Worm (Caenorhabditis elegans) whole organism, L2 larva: ENCODE results near the gene srg-29.

Source experiments
- F13H6.1 ChIP-seq: sonication (generic microtip); optimal IDR thresholded peaks from 2 replicates; lab custom pipeline; 2016; ENCODE audit warnings: missing genetic modification characterization, missing compliant biosample characterization
- R02D3.7 ChIP-seq: fragments of 150-350 bp; optimal IDR thresholded peaks from 2 replicates; lab custom pipeline; 2014; ENCODE audit warnings: missing biosample characterization, missing genetic modification characterization
- Y55F3AM.14 ChIP-seq: fragments of 200-800 bp; sonication (Bioruptor generic); optimal IDR thresholded peaks from 2 replicates; lab custom pipeline; 2018; ENCODE audit warnings: mild to moderate bottlenecking, missing genetic modification characterization, missing compliant biosample characterization
- ZK546.5 ChIP-seq: sonication (generic microtip); optimal IDR thresholded peaks from 2 replicates; lab custom pipeline; 2017; ENCODE audit warnings: missing biosample characterization, missing genetic modification characterization
- alr-1 ChIP-seq: fragments of 150-350 bp; optimal IDR thresholded peaks from 2 replicates; lab custom pipeline; 2014; ENCODE audit warnings: missing biosample characterization, missing genetic modification characterization
- aly-2 ChIP-seq: fragments of 150-350 bp; optimal IDR thresholded peaks from 2 replicates; lab custom pipeline; 2014; ENCODE audit warnings: missing biosample characterization, missing genetic modification characterization
- ceh-16 ChIP-seq: fragments of 150-350 bp; optimal IDR thresholded peaks from 2 replicates; lab custom pipeline; 2014; ENCODE audit warnings: missing biosample characterization, missing genetic modification characterization
- dmd-4 ChIP-seq: sonication (generic microtip); optimal IDR thresholded peaks from 2 replicates; lab custom pipeline; 2017; ENCODE audit warnings: missing biosample characterization, missing genetic modification characterization
- egl-27 ChIP-seq: sonication (generic microtip); optimal IDR thresholded peaks from 3 replicates; lab custom pipeline; 2017; ENCODE audit warnings: missing biosample characterization, missing genetic modification reagents, missing genetic modification characterization
- elt-1 ChIP-seq: fragments of 150-350 bp; optimal IDR thresholded peaks from 2 replicates; lab custom pipeline; 2014; ENCODE audit warnings: missing biosample characterization, missing genetic modification characterization
- elt-3 ChIP-seq: sonication (generic microtip); optimal IDR thresholded peaks from 2 replicates; lab custom pipeline; 2017; ENCODE audit warnings: missing biosample characterization, missing genetic modification characterization
- fos-1 ChIP-seq: fragments of 150-350 bp; optimal IDR thresholded peaks from 2 replicates; lab custom pipeline; 2014; ENCODE audit warnings: missing biosample characterization, missing genetic modification characterization
- lin-11 ChIP-seq: fragments of 150-350 bp; sonication (generic microtip); optimal IDR thresholded peaks from 2 replicates; lab custom pipeline; 2014; ENCODE audit warnings: missing biosample characterization, missing genetic modification characterization, inconsistent platforms, mixed read lengths
- mbf-1 ChIP-seq: sonication (generic microtip); optimal IDR thresholded peaks from 2 replicates; lab custom pipeline; 2017; ENCODE audit warnings: missing biosample characterization, missing genetic modification characterization
- nhr-10 ChIP-seq: sonication (generic microtip); optimal IDR thresholded peaks from 2 replicates; lab custom pipeline; 2017; ENCODE audit warnings: missing biosample characterization, missing genetic modification characterization
- nhr-11 ChIP-seq: fragments of 150-350 bp; optimal IDR thresholded peaks from 2 replicates; lab custom pipeline; 2014; ENCODE audit warnings: missing biosample characterization, missing genetic modification characterization
- nhr-129 ChIP-seq: fragments of 150-350 bp; optimal IDR thresholded peaks from 2 replicates; lab custom pipeline; 2014; ENCODE audit warnings: missing biosample characterization, missing genetic modification characterization
- nhr-21 ChIP-seq: fragments of 150-350 bp; optimal IDR thresholded peaks from 2 replicates; lab custom pipeline; 2014; ENCODE audit warnings: missing biosample characterization, missing genetic modification characterization
- nhr-23 ChIP-seq: fragments of 150-350 bp; optimal IDR thresholded peaks from 2 replicates; lab custom pipeline; 2014; ENCODE audit warnings: missing biosample characterization, missing genetic modification reagents, missing genetic modification characterization
- nhr-237 ChIP-seq: fragments of 150-350 bp; optimal IDR thresholded peaks from 2 replicates; lab custom pipeline; 2014; ENCODE audit warnings: missing biosample characterization, missing genetic modification characterization
- nhr-77 ChIP-seq: fragments of 150-350 bp; optimal IDR thresholded peaks from 2 replicates; lab custom pipeline; 2014; ENCODE audit warnings: missing biosample characterization, missing genetic modification characterization
- peb-1 ChIP-seq: fragments of 150-350 bp; optimal IDR thresholded peaks from 2 replicates; lab custom pipeline; 2014; ENCODE audit warnings: missing biosample characterization, missing genetic modification characterization
- sem-4 ChIP-seq: fragments of 150-350 bp; optimal IDR thresholded peaks from 2 replicates; lab custom pipeline; 2014; ENCODE audit warnings: missing biosample characterization, missing genetic modification reagents, missing genetic modification characterization
- skn-1 ChIP-seq: sonication (generic microtip); optimal IDR thresholded peaks from 2 replicates; lab custom pipeline; 2017; ENCODE audit warnings: missing biosample characterization, missing genetic modification characterization
- sma-3 ChIP-seq: sonication (generic microtip); optimal IDR thresholded peaks from 2 replicates; lab custom pipeline; 2016; ENCODE audit warnings: missing genetic modification reagents, missing genetic modification characterization, missing compliant biosample characterization
- sma-9 ChIP-seq, 2 experiments: fragments of 150-350 bp in 1 of 2; sonication (generic microtip) in 1 of 2; optimal IDR thresholded peaks; 2 replicates each; lab custom pipeline; 2014 to 2016; ENCODE audit warnings: missing genetic modification characterization in 2 of 2, mild to moderate bottlenecking in 1 of 2, missing biosample characterization in 1 of 2, missing compliant biosample characterization in 1 of 2, missing genetic modification reagents in 1 of 2, moderate library complexity in 1 of 2
- unc-39 ChIP-seq: fragments of 150-350 bp; optimal IDR thresholded peaks from 2 replicates; lab custom pipeline; 2014; ENCODE audit warnings: missing biosample characterization, missing genetic modification characterization
- unc-55 ChIP-seq: fragments of 150-350 bp; sonication (generic microtip); optimal IDR thresholded peaks from 3 replicates; lab custom pipeline; 2014; ENCODE audit warnings: missing biosample characterization, missing genetic modification reagents, missing genetic modification characterization
- unc-62 ChIP-seq: fragments of 150-350 bp; optimal IDR thresholded peaks from 2 replicates; lab custom pipeline; 2014; ENCODE audit warnings: missing biosample characterization, missing genetic modification reagents, missing genetic modification characterization
- ztf-1 ChIP-seq: fragments of 200-800 bp; sonication (Bioruptor generic); conservative IDR thresholded peaks from 2 replicates; pipeline ENCODE4 v1.3.6; 2022; ENCODE audit warnings: missing genetic modification characterization, missing compliant biosample characterization

Gene srg-29

DNA sequence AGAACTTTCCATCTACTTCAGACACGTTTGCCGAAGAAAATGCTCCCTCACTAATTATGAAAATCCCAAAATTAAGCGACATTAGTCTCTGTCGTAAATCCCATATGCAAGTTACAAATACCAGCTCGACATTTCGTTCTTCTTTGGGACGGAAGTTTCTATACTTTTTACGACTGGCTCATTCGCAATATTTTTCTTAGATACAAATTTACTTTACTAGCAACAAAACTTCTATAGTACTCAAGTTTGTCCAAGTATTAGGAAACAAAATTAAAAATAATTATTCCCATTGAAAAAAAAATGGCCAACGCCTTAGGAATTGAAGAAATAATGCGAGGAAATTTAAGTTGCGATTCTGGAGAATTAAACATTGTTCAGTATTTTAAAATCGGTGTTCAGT is 6.0 kb upstream of the srg-29 start, which contains the start of gene srg-26:
srg-26 (plus strand) TSS at position 301 of the 400 bp plus-strand sequence.
- TF ChIP-seq sma-9 (GFP tag; optimal IDR thresholded peaks at IDR 0.05; lab: Kevin White, UChicago) (no peak), sma-9 (tag; optimal IDR thresholded peaks at IDR 0.05; lab: Kevin White, UChicago) (no peak), nhr-10 (tag; lab: Kevin White, UChicago) (no peak), unc-39 (tag; lab: Kevin White, UChicago) (no peak)
- TF ChIP-seq, all 48 proteins: peak for 0

DNA sequence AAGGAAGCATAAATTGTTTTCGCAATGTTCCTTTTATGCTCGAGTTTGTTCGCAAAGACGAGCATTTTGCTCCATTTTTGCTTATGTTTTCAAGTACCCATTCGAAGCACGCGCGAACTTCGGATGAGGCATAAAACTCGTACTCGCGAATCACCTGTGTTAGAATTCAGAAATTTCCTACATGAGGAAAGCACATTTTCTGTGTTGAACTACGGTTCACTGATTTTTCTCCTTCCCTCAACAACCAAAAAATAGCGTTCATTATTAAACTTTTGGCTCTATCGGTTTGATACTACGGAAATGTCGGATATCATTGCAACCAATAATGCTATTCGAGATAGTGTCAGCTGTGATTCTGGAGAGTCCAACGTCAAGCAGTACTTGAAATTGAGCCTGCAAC is 2.4 kb upstream of the srg-29 start, which contains the start of gene srg-28:
srg-28 (plus strand) TSS at position 301 of the 400 bp plus-strand sequence.
- TF ChIP-seq sma-3 (GFP tag; lab: Kevin White, UChicago): no peak
- TF ChIP-seq alr-1: no peak
- no peak for TF ChIP-seq elt-3 (tag; lab: Kevin White, UChicago)
- no peak for TF ChIP-seq sem-4
- no peak for TF ChIP-seq skn-1 (tag; lab: Kevin White, UChicago)
- no peak for TF ChIP-seq aly-2 (tag; lab: Kevin White, UChicago)
- no peak for TF ChIP-seq unc-55 (GFP tag; lab: Kevin White, UChicago)

DNA sequence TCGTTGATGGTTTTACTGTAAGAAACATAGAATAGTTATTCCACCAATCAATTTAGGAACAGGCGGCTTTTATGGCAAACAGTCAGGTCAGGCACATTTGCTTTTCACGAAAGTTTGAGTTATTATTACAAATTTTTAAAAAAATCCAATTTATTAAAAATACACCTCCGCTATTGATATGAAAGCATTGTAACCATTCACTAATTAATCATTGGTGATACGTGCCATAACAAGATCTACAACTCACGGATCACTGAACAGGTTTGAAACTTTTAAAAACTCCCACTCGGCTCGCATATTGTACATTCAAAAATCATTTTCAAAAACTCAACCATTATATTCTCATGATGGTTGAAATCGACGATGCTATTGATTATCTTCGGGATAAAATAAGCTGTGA is 2.5 kb downstream of the srg-29 start, which contains the start of gene srg-27:
srg-27 (plus strand) TSS at position 301 of the 400 bp plus-strand sequence.
- TF ChIP-seq sem-4 (no peak), nhr-129 (tag; lab: Kevin White, UChicago) (no peak), aly-2 (tag; lab: Kevin White, UChicago) (no peak), sma-3 (GFP tag; lab: Kevin White, UChicago) (no peak), lin-11 (no peak), F13H6.1 (no peak), unc-39 (tag; lab: Kevin White, UChicago) (no peak), ceh-16 (tag; lab: Kevin White, UChicago) (no peak), nhr-237 (tag; lab: Kevin White, UChicago) (no peak), nhr-23 (tag; lab: Kevin White, UChicago) (no peak), unc-62 (GFP tag; lab: Kevin White, UChicago) (no peak), sma-9 (GFP tag; optimal IDR thresholded peaks at IDR 0.05; lab: Kevin White, UChicago) (no peak), sma-9 (tag; optimal IDR thresholded peaks at IDR 0.05; lab: Kevin White, UChicago) (no peak), peb-1 (no peak), elt-3 (tag; lab: Kevin White, UChicago) (no peak)

DNA sequence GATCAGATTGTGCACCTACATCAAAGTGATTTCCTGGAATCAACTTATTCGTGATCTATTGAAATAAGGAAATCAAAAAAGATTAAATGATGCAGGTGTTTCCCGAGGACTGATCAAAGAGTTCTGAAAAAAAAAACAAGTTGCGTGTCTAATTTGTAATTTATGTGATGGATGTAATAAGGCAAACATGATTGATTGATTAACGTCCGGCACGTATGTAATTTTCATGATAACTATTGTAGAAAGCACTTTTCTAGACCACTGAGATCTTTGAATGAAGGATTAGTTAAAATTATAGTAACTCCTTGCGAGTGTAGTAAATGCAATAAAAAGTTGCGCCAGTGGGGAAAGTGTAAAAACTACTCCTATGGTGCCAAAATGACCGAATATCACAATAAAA is 8.4 kb downstream of the srg-29 start, which contains the start of gene srg-25:
srg-25 (minus strand) TSS at position 101 of the 400 bp plus-strand sequence.
- TF ChIP-seq elt-3 (tag; lab: Kevin White, UChicago) (no peak), nhr-10 (tag; lab: Kevin White, UChicago) (no peak), sma-9 (GFP tag; optimal IDR thresholded peaks at IDR 0.05; lab: Kevin White, UChicago) (no peak), sma-9 (tag; optimal IDR thresholded peaks at IDR 0.05; lab: Kevin White, UChicago) (no peak), sma-3 (GFP tag; lab: Kevin White, UChicago) (no peak), peb-1 (no peak), nhr-77 (tag; lab: Kevin White, UChicago) (no peak), nhr-129 (tag; lab: Kevin White, UChicago) (no peak), mbf-1 (tag; lab: Kevin White, UChicago) (no peak), dmd-4 (no peak), R02D3.7 (no peak)

DNA sequence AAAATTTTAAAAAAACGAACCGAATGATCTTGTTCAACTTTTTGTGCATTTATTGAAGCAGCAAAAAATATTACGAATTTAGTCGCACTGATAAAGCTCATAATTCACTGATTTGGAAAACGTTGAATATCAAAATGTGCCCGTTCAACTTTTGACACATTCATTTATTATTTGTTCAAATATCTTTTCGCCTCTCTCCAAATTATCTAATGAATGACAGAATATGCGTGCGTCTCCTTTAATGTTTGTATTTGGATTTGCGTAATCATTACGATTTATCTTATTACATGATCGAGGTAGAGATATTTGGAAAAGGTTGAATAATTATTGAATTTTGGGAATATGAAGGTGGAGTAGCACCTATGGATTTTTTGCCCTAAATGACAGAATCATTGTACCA is 12.5 kb downstream of the srg-29 start, which contains the start of gene T09D3.3:
T09D3.3 (minus strand) TSS at position 101 of the 400 bp plus-strand sequence.
- TF ChIP-seq egl-27 (no peak), fos-1 (tag; lab: Kevin White, UChicago) (no peak), ZK546.5 (tag; lab: Kevin White, UChicago) (no peak), nhr-77 (tag; lab: Kevin White, UChicago) (no peak), lin-11 (no peak), nhr-11 (tag; lab: Kevin White, UChicago) (no peak), aly-2 (tag; lab: Kevin White, UChicago) (no peak), ztf-1 (GFP tag; lab: Robert Waterston, UW) (no peak), sma-3 (GFP tag; lab: Kevin White, UChicago) (no peak), sma-9 (GFP tag; optimal IDR thresholded peaks at IDR 0.05; lab: Kevin White, UChicago) (no peak), sma-9 (tag; optimal IDR thresholded peaks at IDR 0.05; lab: Kevin White, UChicago) (no peak), elt-1 (tag; lab: Kevin White, UChicago) (no peak), Y55F3AM.14 (GFP tag; lab: Kevin White, UChicago) (no peak), nhr-237 (tag; lab: Kevin White, UChicago) (no peak), elt-3 (tag; lab: Kevin White, UChicago) (no peak), nhr-10 (tag; lab: Kevin White, UChicago) (no peak), mbf-1 (tag; lab: Kevin White, UChicago) (no peak), nhr-21 (tag; lab: Kevin White, UChicago) (no peak), unc-39 (tag; lab: Kevin White, UChicago) (no peak), R02D3.7 (no peak)
